Fruit fly (Drosophila melanogaster): ENCODE measurements around the gene Gs1.

dm6 chr2L:88528-88927 is 43.3 kb upstream of the Gs1 start:
- TF ChIP-seq pan (optimal IDR thresholded peaks at IDR 0.05) (no peak), Dll (optimal IDR thresholded peaks at IDR 0.05) (no peak)

All from whole organism.